Fruit fly (Drosophila melanogaster): Measurements from ENCODE around the gene CG44004.

DNA sequence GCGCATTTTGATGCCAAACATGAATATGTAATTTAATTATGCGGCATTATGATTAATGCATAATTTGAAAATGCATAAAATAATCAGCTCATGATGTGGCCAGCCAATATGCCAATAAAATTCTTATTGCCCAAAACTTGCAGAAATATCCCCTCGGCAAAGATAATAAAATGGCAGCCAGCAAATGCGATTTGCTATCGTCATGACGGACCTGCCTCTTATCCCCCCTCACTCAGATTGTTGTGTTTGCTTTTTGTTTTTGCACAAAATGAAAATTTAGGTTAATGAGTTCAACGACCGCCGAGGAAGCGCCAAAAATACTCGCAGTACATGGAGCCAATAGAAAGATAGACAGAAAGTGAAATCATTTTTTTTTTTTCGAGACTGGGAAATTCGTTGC lies 49.1 kb downstream of the CG44004 start:
- TF ChIP-seq tj (GFP tag; optimal IDR thresholded peaks at IDR 0.05) (no peak), CG7045 (GFP tag; optimal IDR thresholded peaks at IDR 0.05) (no peak), Crg-1 (GFP tag; optimal IDR thresholded peaks at IDR 0.05) (no peak), CG7101 (tag; optimal IDR thresholded peaks at IDR 0.05) (no peak), CG33017 (tag; optimal IDR thresholded peaks at IDR 0.05) (no peak), ovo (GFP tag; optimal IDR thresholded peaks at IDR 0.05) (no peak), CG1620 (GFP tag; optimal IDR thresholded peaks at IDR 0.05) (no peak), bab1 (GFP tag; optimal IDR thresholded peaks at IDR 0.05) (no peak), cic (GFP tag; optimal IDR thresholded peaks at IDR 0.05) (no peak), CG14711 (tag; optimal IDR thresholded peaks at IDR 0.05) (no peak), CG5204 (GFP tag; optimal IDR thresholded peaks at IDR 0.05) (no peak)

Measured in whole organism, adult.